Fruit fly (Drosophila melanogaster) whole organism, adult: Measurements from ENCODE around the gene CG7781.

Experiments
- CG11617 ChIP-seq: fragments of 200-800 bp; sonication (Bioruptor generic); optimal IDR thresholded peaks from 2 replicates; lab custom pipeline; 2017; ENCODE audit warnings: mild to moderate bottlenecking, missing biosample characterization, missing genetic modification reagents, missing genetic modification characterization
- CG12768 ChIP-seq: fragments of 200-800 bp; sonication (Bioruptor generic); optimal IDR thresholded peaks from 2 replicates; lab custom pipeline; 2017; ENCODE audit warnings: missing biosample characterization, missing genetic modification characterization, mild to moderate bottlenecking, moderate library complexity, missing genetic modification reagents
- CG14711 ChIP-seq: fragments of 200-800 bp; sonication (Bioruptor generic); optimal IDR thresholded peaks from 2 replicates; lab custom pipeline; 2018; ENCODE audit warnings: missing biosample characterization, mild to moderate bottlenecking, missing genetic modification characterization, moderate library complexity
- CG1620 ChIP-seq: fragments of 200-800 bp; sonication (Bioruptor generic); optimal IDR thresholded peaks from 2 replicates; lab custom pipeline; 2016; ENCODE audit warnings: missing biosample characterization, missing genetic modification characterization
- CG33017 ChIP-seq: fragments of 200-800 bp; sonication (Bioruptor generic); optimal IDR thresholded peaks from 2 replicates; lab custom pipeline; 2018; ENCODE audit warnings: missing biosample characterization, mild to moderate bottlenecking, missing genetic modification characterization, moderate library complexity
- CG5204 ChIP-seq: fragments of 200-800 bp; sonication (Bioruptor generic); optimal IDR thresholded peaks from 2 replicates; lab custom pipeline; 2016; ENCODE audit warnings: missing biosample characterization, missing genetic modification characterization
- CG7045 ChIP-seq: fragments of 200-800 bp; sonication (Bioruptor generic); optimal IDR thresholded peaks from 2 replicates; lab custom pipeline; 2017; ENCODE audit warnings: missing biosample characterization, mild to moderate bottlenecking, missing genetic modification characterization
- CG7101 ChIP-seq: fragments of 200-800 bp; sonication (Bioruptor generic); optimal IDR thresholded peaks from 2 replicates; lab custom pipeline; 2018; ENCODE audit warnings: missing biosample characterization, mild to moderate bottlenecking, missing genetic modification characterization, moderate library complexity
- Clk ChIP-seq: fragments of 200-800 bp; sonication (Bioruptor generic); optimal IDR thresholded peaks from 2 replicates; lab custom pipeline; 2017; ENCODE audit warnings: missing biosample characterization, missing genetic modification characterization
- Crg-1 ChIP-seq: fragments of 200-800 bp; sonication (Bioruptor generic); optimal IDR thresholded peaks from 2 replicates; lab custom pipeline; 2016; ENCODE audit warnings: missing biosample characterization, missing genetic modification characterization
- Hr96 ChIP-seq: fragments of 200-800 bp; sonication (Bioruptor generic); optimal IDR thresholded peaks from 2 replicates; lab custom pipeline; 2016; ENCODE audit warnings: missing biosample characterization, missing genetic modification characterization
- Mnt ChIP-seq: fragments of 200-800 bp; sonication (Bioruptor generic); optimal IDR thresholded peaks from 2 replicates; lab custom pipeline; 2016; ENCODE audit warnings: missing biosample characterization, mild to moderate bottlenecking, missing genetic modification characterization
- bab1 ChIP-seq: fragments of 200-800 bp; sonication (Bioruptor generic); optimal IDR thresholded peaks from 3 replicates; lab custom pipeline; 2019; ENCODE audit warnings: missing biosample characterization, mild to moderate bottlenecking, missing genetic modification characterization, moderate library complexity
- cic ChIP-seq: fragments of 200-800 bp; sonication (Bioruptor generic); optimal IDR thresholded peaks from 2 replicates; lab custom pipeline; 2017; ENCODE audit warnings: missing biosample characterization, mild to moderate bottlenecking, missing genetic modification characterization, moderate library complexity
- cnc ChIP-seq, 2 experiments: fragments of >200 bp; optimal IDR thresholded peaks; 2 replicates each; lab custom pipeline; 2017
- kay ChIP-seq: fragments of 200-800 bp; sonication (Bioruptor generic); peaks from one replicate; lab custom pipeline; 2016; ENCODE audit warnings: missing biosample characterization, missing genetic modification characterization, borderline replicate concordance
- ovo ChIP-seq: fragments of 200-800 bp; sonication (Bioruptor generic); optimal IDR thresholded peaks from 2 replicates; lab custom pipeline; 2016; ENCODE audit warnings: missing biosample characterization, missing genetic modification characterization
- pad ChIP-seq: fragments of 200-800 bp; sonication (Bioruptor generic); optimal IDR thresholded peaks from 3 replicates; lab custom pipeline; 2017; ENCODE audit warnings: missing biosample characterization, missing genetic modification characterization, mild to moderate bottlenecking, moderate library complexity, missing genetic modification reagents
- tj ChIP-seq: fragments of 200-800 bp; sonication (Bioruptor generic); optimal IDR thresholded peaks from 3 replicates; lab custom pipeline; 2017; ENCODE audit warnings: missing biosample characterization, mild to moderate bottlenecking, missing genetic modification characterization, moderate library complexity
- toe ChIP-seq: fragments of 200-800 bp; sonication (Bioruptor generic); optimal IDR thresholded peaks from 2 replicates; lab custom pipeline; 2016; ENCODE audit warnings: missing biosample characterization, missing genetic modification characterization

Gene CG7781

DNA sequence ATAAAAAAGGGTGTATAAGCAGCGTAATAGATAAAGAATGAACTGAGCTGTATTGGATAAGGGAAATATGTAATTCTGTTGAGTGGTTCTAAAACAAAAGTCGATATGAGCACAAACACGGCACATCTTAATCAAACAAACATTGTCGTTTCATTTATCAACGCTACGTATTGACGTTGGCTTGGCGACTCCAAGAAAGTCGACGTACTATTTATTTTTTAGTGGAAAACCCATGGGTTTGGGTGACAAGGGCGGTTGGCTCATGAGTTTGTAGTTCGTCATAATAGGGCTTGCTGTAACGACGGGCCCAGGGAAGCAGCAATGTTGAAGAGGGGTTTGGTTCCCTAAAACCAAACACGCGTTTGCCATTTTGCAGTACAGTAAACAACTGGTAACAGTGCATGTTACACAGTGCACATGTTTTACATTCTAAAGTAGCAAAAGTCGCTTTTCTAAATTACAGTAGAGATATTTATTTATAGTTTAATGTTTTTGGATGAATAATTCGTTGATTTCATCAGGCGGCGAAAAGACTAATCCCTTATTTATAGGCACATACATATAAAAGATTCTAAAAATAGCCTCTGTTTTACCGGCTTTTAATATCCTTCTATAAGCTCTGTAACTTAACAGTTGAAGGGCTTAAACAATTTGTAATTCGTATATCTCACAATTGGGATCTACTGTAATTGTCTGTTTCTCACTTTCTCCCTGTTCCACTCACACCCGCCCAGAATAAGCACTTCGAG, 36.2 kb upstream of the CG7781 start:
- TF ChIP-seq pad (peak; percentile 75), CG7045 (GFP tag; lab: Kevin White, UChicago) (peak; percentile 21), ovo (GFP tag; lab: Kevin White, UChicago) (peak; percentile 9), Mnt (GFP tag; lab: Kevin White, UChicago) (peak; percentile 67), CG11617 (GFP tag; lab: Kevin White, UChicago) (peak; percentile 68), cic (GFP tag; lab: Kevin White, UChicago) (peak; percentile 9), tj (GFP tag; lab: Kevin White, UChicago) (peak; percentile 34), kay (GFP tag; lab: Kevin White, UChicago) (no peak), CG14711 (tag; lab: Kevin White, UChicago) (peak; percentile 9), bab1 (peak; percentile 87), CG5204 (peak; percentile 49), CG33017 (peak; percentile 34), CG7101 (peak; percentile 64), cnc (optimal IDR thresholded peaks at IDR 0.05; lab: Kevin White, UChicago) (no peak), CG12768 (GFP tag; lab: Kevin White, UChicago) (peak; percentile 12), Crg-1 (GFP tag; lab: Kevin White, UChicago) (peak; percentile 54), CG1620 (GFP tag; lab: Kevin White, UChicago) (no peak), Hr96 (peak; percentile 3), Clk (GFP tag; lab: Kevin White, UChicago) (no peak), toe (GFP tag; lab: Kevin White, UChicago) (peak; percentile 40)

DNA sequence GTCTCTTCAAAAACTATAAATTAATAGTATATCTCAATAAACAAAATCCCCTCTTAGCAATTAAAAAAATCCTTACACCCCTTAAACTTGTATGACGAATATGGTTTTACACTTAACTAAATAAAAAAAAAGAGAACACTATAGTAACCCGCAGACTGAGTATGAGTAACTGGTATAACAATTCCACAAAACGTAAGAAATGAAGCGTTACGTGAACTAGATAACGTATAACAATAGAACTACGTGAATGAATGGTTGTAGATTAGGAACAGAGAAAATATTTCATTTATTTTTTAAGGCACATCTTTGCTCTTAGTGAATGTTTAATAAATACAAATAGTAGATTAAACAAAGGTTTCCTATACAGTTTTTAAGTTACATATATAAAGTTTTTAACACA, 30.2 kb upstream of the CG7781 start:
- TF ChIP-seq kay (GFP tag; lab: Kevin White, UChicago) (peak; percentile 38), tj (GFP tag; lab: Kevin White, UChicago) (no peak)

DNA sequence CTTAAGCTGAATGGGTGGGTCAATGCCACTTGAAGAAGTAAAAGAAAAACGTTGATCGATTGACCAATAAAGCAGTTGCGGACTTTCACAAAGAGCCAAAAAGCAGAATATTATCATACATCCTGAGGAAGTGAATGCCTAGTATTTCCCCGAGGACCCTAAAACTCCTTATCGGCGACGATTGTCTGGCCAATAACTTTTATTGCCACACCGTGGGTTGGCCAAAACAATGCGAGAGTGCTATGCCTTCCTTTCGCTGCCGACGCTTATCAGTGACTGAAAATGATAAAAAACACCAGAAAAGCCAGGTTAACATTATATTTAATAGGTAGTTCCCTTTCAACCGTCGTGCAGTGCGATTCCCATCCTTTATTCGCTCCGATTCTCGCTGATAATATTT, 26.7 kb upstream of the CG7781 start, which contains the start of gene Mur29B:
TSS of gene Mur29B (plus strand) at position 324 of the 400 bp plus-strand sequence.
- no peak for TF ChIP-seq tj (GFP tag; lab: Kevin White, UChicago)
- TF ChIP-seq kay (GFP tag; lab: Kevin White, UChicago): peak; percentile 65
- TF ChIP-seq CG11617 (GFP tag; lab: Kevin White, UChicago): no peak
- TF ChIP-seq pad: no peak
- no peak for TF ChIP-seq ovo (GFP tag; lab: Kevin White, UChicago)
- no peak for TF ChIP-seq cic (GFP tag; lab: Kevin White, UChicago)
- TF ChIP-seq cnc (optimal IDR thresholded peaks at IDR 0.05; lab: Kevin White, UChicago): no peak
- TF ChIP-seq CG14711 (tag; lab: Kevin White, UChicago): no peak

DNA sequence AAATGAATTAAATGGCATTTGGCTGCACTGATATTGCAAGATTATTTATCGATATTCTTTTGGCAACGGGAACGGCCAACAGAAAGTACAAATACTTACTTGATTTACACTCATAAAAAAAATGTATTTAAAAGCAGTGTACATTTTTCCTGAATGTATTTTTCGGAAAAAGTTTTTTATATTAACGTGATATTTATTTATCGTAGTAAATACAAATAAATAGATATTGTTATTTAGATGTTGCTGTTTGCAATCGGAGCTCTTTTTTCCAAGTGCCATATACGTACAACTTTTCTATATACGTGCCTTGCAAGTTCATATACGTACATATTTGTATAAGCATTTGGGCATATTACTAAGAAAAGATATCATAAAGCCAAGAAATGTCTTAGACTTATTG, 26.1 kb upstream of the CG7781 start:
- TF ChIP-seq CG1620 (GFP tag; lab: Kevin White, UChicago) (no peak), CG11617 (GFP tag; lab: Kevin White, UChicago) (no peak), bab1 (no peak), CG7045 (GFP tag; lab: Kevin White, UChicago) (no peak), CG5204 (no peak), Clk (GFP tag; lab: Kevin White, UChicago) (no peak), tj (GFP tag; lab: Kevin White, UChicago) (no peak)

DNA sequence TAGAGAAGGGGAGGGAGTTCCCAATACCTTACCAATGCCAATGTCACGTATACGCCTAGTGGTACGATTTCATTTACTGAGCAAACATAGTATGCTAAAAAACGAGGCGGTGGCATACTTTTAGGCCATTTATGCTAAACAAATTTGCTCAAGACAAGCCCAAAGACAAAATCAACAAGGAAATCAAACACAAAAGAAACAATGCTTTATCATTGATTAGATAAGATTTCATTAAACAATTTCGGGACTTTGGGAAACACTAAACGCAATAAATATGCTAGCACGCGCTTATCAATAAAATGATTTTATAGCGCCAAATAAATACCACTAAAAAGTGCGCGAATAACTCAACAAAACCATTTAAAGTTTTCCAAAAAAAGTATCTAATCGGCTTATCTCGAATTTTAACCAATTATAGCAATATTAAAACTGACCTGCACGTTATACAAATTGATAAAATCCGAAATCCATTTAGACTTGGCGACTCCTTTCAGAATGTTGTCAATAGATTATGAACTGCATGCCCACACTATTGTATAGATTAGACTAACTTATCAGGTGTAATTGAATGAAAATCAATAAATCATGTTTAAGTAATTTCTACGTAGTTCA, 25.5 kb upstream of the CG7781 start:
- TF ChIP-seq kay (GFP tag; lab: Kevin White, UChicago): peak; percentile 56
- no peak for TF ChIP-seq CG11617 (GFP tag; lab: Kevin White, UChicago)
- TF ChIP-seq CG33017: no peak
- TF ChIP-seq Clk (GFP tag; lab: Kevin White, UChicago): no peak
- no peak for TF ChIP-seq tj (GFP tag; lab: Kevin White, UChicago)
- TF ChIP-seq CG1620 (GFP tag; lab: Kevin White, UChicago): no peak
- TF ChIP-seq pad: no peak
- TF ChIP-seq CG12768 (GFP tag; lab: Kevin White, UChicago): no peak

DNA sequence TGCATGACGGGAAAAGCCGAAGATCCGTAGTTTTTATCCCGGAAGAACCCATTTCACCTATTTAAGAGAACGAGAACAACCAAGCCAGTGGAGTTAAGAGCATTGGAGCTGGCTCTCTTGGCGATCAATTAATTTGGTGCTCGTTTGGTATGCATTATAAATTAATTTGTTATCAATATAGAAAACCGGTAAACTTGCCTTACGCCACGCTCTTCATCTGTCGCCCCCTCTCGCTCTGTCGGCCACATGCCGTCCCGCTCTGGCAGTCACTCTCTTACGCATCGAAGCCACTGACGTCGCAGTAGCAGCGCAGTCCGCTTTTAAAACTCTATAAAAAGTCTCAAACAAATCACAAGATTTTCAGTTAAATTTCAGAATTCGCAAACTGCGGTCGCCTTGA, 21.1 kb upstream of the CG7781 start, which contains the start of gene CG7778:
TSS of gene CG7778 (plus strand) at position 361 of the 400 bp plus-strand sequence.
- TF ChIP-seq CG12768 (GFP tag; lab: Kevin White, UChicago) (no peak), CG7101 (no peak), pad (no peak), CG33017 (no peak), CG7045 (GFP tag; lab: Kevin White, UChicago) (no peak), cnc (optimal IDR thresholded peaks at IDR 0.05; lab: Kevin White, UChicago) (no peak), tj (GFP tag; lab: Kevin White, UChicago) (no peak), CG14711 (tag; lab: Kevin White, UChicago) (no peak), Clk (GFP tag; lab: Kevin White, UChicago) (no peak), cic (GFP tag; lab: Kevin White, UChicago) (no peak), ovo (GFP tag; lab: Kevin White, UChicago) (no peak), Mnt (GFP tag; lab: Kevin White, UChicago) (no peak), kay (GFP tag; lab: Kevin White, UChicago) (no peak), bab1 (no peak), CG1620 (GFP tag; lab: Kevin White, UChicago) (no peak), Hr96 (no peak), Crg-1 (GFP tag; lab: Kevin White, UChicago) (no peak), CG11617 (GFP tag; lab: Kevin White, UChicago) (no peak)
